Worm (Caenorhabditis elegans) whole organism, L4/young adult: Measurements from ENCODE around the gene F35D2.6.

Source experiments
- W03F9.2 ChIP-seq: fragments of 150-350 bp; optimal IDR thresholded peaks from 2 replicates; lab custom pipeline; 2014; ENCODE audit warnings: missing biosample characterization, missing genetic modification characterization
- dao-5 ChIP-seq: sonication (generic microtip); optimal IDR thresholded peaks from 2 replicates; lab custom pipeline; 2016; ENCODE audit warnings: missing genotype, missing genetic modification characterization, moderate library complexity, missing compliant biosample characterization
- him-1 ChIP-seq: sonication (generic microtip); optimal IDR thresholded peaks from 2 replicates; lab custom pipeline; 2016; ENCODE audit warnings: missing genotype, missing genetic modification reagents, missing genetic modification characterization, missing compliant biosample characterization

DNA sequence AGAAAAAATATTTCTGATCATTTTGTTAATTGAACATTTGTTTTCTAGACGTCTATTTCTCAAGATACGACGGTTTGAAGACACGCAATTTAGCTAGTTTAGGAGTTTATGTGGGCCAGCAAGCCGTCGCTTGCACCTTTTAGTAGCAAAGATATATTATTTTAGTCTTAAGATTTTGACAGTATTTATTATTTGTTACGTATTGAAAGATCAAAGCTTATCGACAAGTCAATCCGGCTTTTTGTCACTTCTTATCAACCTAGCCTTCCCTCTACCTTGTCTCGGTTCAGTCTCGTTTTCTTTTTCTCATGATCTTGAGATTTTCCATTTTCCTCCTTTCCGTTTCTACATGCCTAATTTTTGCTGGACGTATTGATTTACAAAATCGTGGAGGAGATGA lies 3.4 kb upstream of the F35D2.6 start, which contains the start of gene F35D2.2:
- TF ChIP-seq him-1 (tag; lab: Kevin White, UChicago) (no peak), dao-5 (tag; lab: Kevin White, UChicago) (no peak), W03F9.2 (no peak)
